Fruit fly (Drosophila melanogaster) whole organism, embryonic: ENCODE data around the gene CG31157.
A peak's percentile ranks its signal among the peaks of the same experiment; 100 is the strongest.

Experiments used
- Abd-B ChIP-seq: fragments of 200-800 bp; sonication (Bioruptor generic); optimal IDR thresholded peaks from 2 replicates; lab custom pipeline; 2018; ENCODE audit warnings: missing biosample characterization, mild to moderate bottlenecking, missing genetic modification characterization, moderate library complexity
- Blimp-1 ChIP-seq: fragments of 200-800 bp; sonication (Bioruptor generic); optimal IDR thresholded peaks from 3 replicates; lab custom pipeline; 2018; ENCODE audit warnings: missing biosample characterization, missing genetic modification characterization, mild to moderate bottlenecking, moderate library complexity, missing genetic modification reagents
- CG10274 ChIP-seq: fragments of 200-800 bp; sonication (Bioruptor generic); optimal IDR thresholded peaks from 3 replicates; lab custom pipeline; 2017; ENCODE audit warnings: missing biosample characterization, mild to moderate bottlenecking, missing genetic modification characterization
- CG11093 ChIP-seq: fragments of 200-800 bp; sonication (Bioruptor generic); IDR thresholded peaks from 3 replicates; pipeline ENCODE4 v1.3.6; 2022; ENCODE audit warnings: missing biosample characterization, missing genetic modification characterization
- CG12391 ChIP-seq: fragments of 200-800 bp; sonication (Bioruptor generic); optimal IDR thresholded peaks from 3 replicates; lab custom pipeline; 2018; ENCODE audit warnings: missing biosample characterization, mild to moderate bottlenecking, missing genetic modification characterization, moderate library complexity
- CG14667 ChIP-seq: fragments of 200-800 bp; sonication (Bioruptor generic); IDR thresholded peaks from 2 replicates; pipeline ENCODE4 v1.3.6; 2022; ENCODE audit warnings: missing biosample characterization, missing genetic modification characterization
- CG15514 ChIP-seq: fragments of 200-800 bp; sonication (Bioruptor generic); optimal IDR thresholded peaks from 3 replicates; lab custom pipeline; 2017; ENCODE audit warnings: missing biosample characterization, missing genetic modification characterization, mild to moderate bottlenecking, moderate library complexity, missing genetic modification reagents
- CG18011 ChIP-seq: fragments of 200-800 bp; sonication (Bioruptor generic); optimal IDR thresholded peaks from 2 replicates; lab custom pipeline; 2017; ENCODE audit warnings: missing biosample characterization, missing genetic modification characterization, mild to moderate bottlenecking, moderate library complexity, missing genotype
- CG2199 ChIP-seq: fragments of 200-800 bp; sonication (Bioruptor generic); IDR thresholded peaks from 3 replicates; pipeline ENCODE4 v1.3.6; 2022; ENCODE audit warnings: missing biosample characterization, missing genetic modification characterization
- CG43689 ChIP-seq: fragments of 200-800 bp; sonication (Bioruptor generic); IDR thresholded peaks from 2 replicates; pipeline ENCODE4 v1.3.6; 2022; ENCODE audit warnings: missing biosample characterization, missing genetic modification characterization
- CG4730 ChIP-seq: fragments of 200-800 bp; sonication (Bioruptor generic); IDR thresholded peaks from 2 replicates; pipeline ENCODE4 v1.3.6; 2022; ENCODE audit warnings: missing biosample characterization, missing genetic modification characterization
- CG6689 ChIP-seq: fragments of 200-800 bp; sonication (Bioruptor generic); IDR thresholded peaks from 2 replicates; pipeline ENCODE4 v1.3.6; 2022; ENCODE audit warnings: missing biosample characterization, missing genetic modification characterization
- CG7271 ChIP-seq: fragments of 200-800 bp; sonication (Bioruptor generic); optimal IDR thresholded peaks from 2 replicates; lab custom pipeline; 2018; ENCODE audit warnings: missing biosample characterization, mild to moderate bottlenecking, missing genetic modification characterization, moderate library complexity
- CG7839 ChIP-seq: fragments of 200-800 bp; sonication (Bioruptor generic); optimal IDR thresholded peaks from 3 replicates; lab custom pipeline; 2018; ENCODE audit warnings: missing biosample characterization, mild to moderate bottlenecking, missing genetic modification characterization, moderate library complexity
- CG7987 ChIP-seq: fragments of 200-800 bp; sonication (Bioruptor generic); optimal IDR thresholded peaks from 2 replicates; lab custom pipeline; 2018; ENCODE audit warnings: missing biosample characterization, mild to moderate bottlenecking, missing genetic modification characterization, moderate library complexity
- CG9215 ChIP-seq: fragments of 200-800 bp; sonication (Bioruptor generic); IDR thresholded peaks from 2 replicates; pipeline ENCODE4 v1.3.6; 2022; ENCODE audit warnings: missing biosample characterization, missing genetic modification characterization
- CG9437 ChIP-seq: fragments of 200-800 bp; sonication (Bioruptor generic); optimal IDR thresholded peaks from 2 replicates; lab custom pipeline; 2018; ENCODE audit warnings: missing biosample characterization, mild to moderate bottlenecking, missing genetic modification characterization
- Dad ChIP-seq: fragments of 200-800 bp; sonication (Bioruptor generic); optimal IDR thresholded peaks from 3 replicates; lab custom pipeline; 2016; ENCODE audit warnings: missing biosample characterization, missing genetic modification characterization
- Dip3 ChIP-seq: fragments of 200-800 bp; sonication (Bioruptor generic); optimal IDR thresholded peaks from 3 replicates; lab custom pipeline; 2016; ENCODE audit warnings: missing biosample characterization, missing genetic modification characterization
- HHEX ChIP-seq: fragments of 200-800 bp; sonication (Bioruptor generic); optimal IDR thresholded peaks from 3 replicates; lab custom pipeline; 2017; ENCODE audit warnings: missing biosample characterization, mild to moderate bottlenecking, missing genetic modification characterization, missing genetic modification reagents
- Lim3 ChIP-seq: fragments of 200-800 bp; sonication (Bioruptor generic); IDR thresholded peaks from 2 replicates; pipeline ENCODE4 v1.3.6; 2022; ENCODE audit warnings: missing biosample characterization, missing genetic modification characterization
- MESR4 ChIP-seq: fragments of 200-800 bp; sonication (Bioruptor generic); optimal IDR thresholded peaks from 2 replicates; lab custom pipeline; 2018; ENCODE audit warnings: missing biosample characterization, mild to moderate bottlenecking, missing genetic modification characterization, moderate library complexity
- Med ChIP-seq: fragments of 200-800 bp; sonication (Bioruptor generic); peaks from one replicate; lab custom pipeline; 2016; ENCODE audit warnings: missing biosample characterization, missing genetic modification characterization, mild to moderate bottlenecking, inconsistent platforms, moderate library complexity
- Myb ChIP-seq: fragments of 200-800 bp; sonication (Bioruptor generic); optimal IDR thresholded peaks from 2 replicates; lab custom pipeline; 2016; ENCODE audit warnings: missing biosample characterization, missing genetic modification characterization
- PHDP ChIP-seq: fragments of 200-800 bp; sonication (Bioruptor generic); optimal IDR thresholded peaks from 3 replicates; lab custom pipeline; 2018; ENCODE audit warnings: missing biosample characterization, mild to moderate bottlenecking, missing genetic modification characterization, moderate library complexity
- Scr ChIP-seq: fragments of 200-800 bp; sonication (Bioruptor generic); IDR thresholded peaks from 2 replicates; pipeline ENCODE4 v1.3.6; 2022; ENCODE audit warnings: missing biosample characterization, missing genetic modification characterization; ENCODE audit not compliant: partially characterized antibody
- Sin3A ChIP-seq: fragments of >200 bp; optimal IDR thresholded peaks from 2 replicates; lab custom pipeline; 2018
- Trl ChIP-seq, 3 experiments: fragments of >200 bp in 2 of 3; fragments of 200-800 bp in 1 of 3; sonication (Bioruptor generic) in 1 of 3; optimal IDR thresholded peaks; 2 replicates in 1 of 3; 3 replicates in 2 of 3; lab custom pipeline; 2016 to 2017; ENCODE audit warnings: missing biosample characterization in 1 of 3, missing genetic modification characterization in 1 of 3
- Usf ChIP-seq: fragments of 200-800 bp; sonication (Bioruptor generic); optimal IDR thresholded peaks from 2 replicates; lab custom pipeline; 2017; ENCODE audit warnings: missing genotype, missing biosample characterization, missing genetic modification characterization
- ab ChIP-seq: fragments of 200-800 bp; sonication (Bioruptor generic); optimal IDR thresholded peaks from 2 replicates; lab custom pipeline; 2016; ENCODE audit warnings: missing biosample characterization, missing genetic modification characterization
- btn ChIP-seq: fragments of 200-800 bp; sonication (Bioruptor generic); optimal IDR thresholded peaks from 2 replicates; lab custom pipeline; 2016; ENCODE audit warnings: missing biosample characterization, missing genetic modification characterization
- cato ChIP-seq: fragments of 200-800 bp; sonication (Bioruptor generic); optimal IDR thresholded peaks from 2 replicates; lab custom pipeline; 2016; ENCODE audit warnings: missing biosample characterization, missing genetic modification characterization, borderline replicate concordance
- cg ChIP-seq: fragments of 200-800 bp; sonication (Bioruptor generic); optimal IDR thresholded peaks from 3 replicates; lab custom pipeline; 2019; ENCODE audit warnings: missing biosample characterization, mild to moderate bottlenecking, missing genetic modification characterization, moderate library complexity
- chn ChIP-seq: fragments of 200-800 bp; sonication (Bioruptor generic); optimal IDR thresholded peaks from 2 replicates; lab custom pipeline; 2016; ENCODE audit warnings: missing biosample characterization, missing genetic modification characterization
- gcm ChIP-seq: fragments of 200-800 bp; sonication (Bioruptor generic); optimal IDR thresholded peaks from 2 replicates; lab custom pipeline; 2019; ENCODE audit warnings: missing biosample characterization, mild to moderate bottlenecking, missing genetic modification characterization, moderate library complexity
- gcm2 ChIP-seq: fragments of 200-800 bp; sonication (Bioruptor generic); optimal IDR thresholded peaks from 2 replicates; lab custom pipeline; 2016; ENCODE audit warnings: missing biosample characterization, missing genetic modification characterization
- gfzf ChIP-seq: fragments of 200-800 bp; sonication (Bioruptor generic); optimal IDR thresholded peaks from 2 replicates; lab custom pipeline; 2016; ENCODE audit warnings: missing biosample characterization, mild to moderate bottlenecking, missing genetic modification characterization, moderate library complexity
- gsb ChIP-seq: fragments of 200-800 bp; sonication (Bioruptor generic); IDR thresholded peaks from 2 replicates; pipeline ENCODE4 v1.3.6; 2022; ENCODE audit warnings: missing biosample characterization, missing genetic modification characterization
- her ChIP-seq: fragments of 200-800 bp; sonication (Bioruptor generic); optimal IDR thresholded peaks from 2 replicates; lab custom pipeline; 2016; ENCODE audit warnings: missing biosample characterization, missing genetic modification characterization
- kni ChIP-seq: fragments of 200-800 bp; sonication (Bioruptor generic); optimal IDR thresholded peaks from 3 replicates; lab custom pipeline; 2017; ENCODE audit warnings: mild to moderate bottlenecking, missing biosample characterization, missing genetic modification reagents, missing genetic modification characterization
- luna ChIP-seq: fragments of 200-800 bp; sonication (Bioruptor generic); optimal IDR thresholded peaks from 2 replicates; lab custom pipeline; 2016; ENCODE audit warnings: missing biosample characterization, missing genetic modification characterization
- oc ChIP-seq: fragments of 200-800 bp; sonication (Bioruptor generic); optimal IDR thresholded peaks from 2 replicates; lab custom pipeline; 2018; ENCODE audit warnings: missing biosample characterization, mild to moderate bottlenecking, missing genetic modification characterization, moderate library complexity
- onecut ChIP-seq: fragments of 200-800 bp; sonication (Bioruptor generic); IDR thresholded peaks from 2 replicates; pipeline ENCODE4 v1.3.6; 2022; ENCODE audit warnings: missing biosample characterization, missing genetic modification characterization
- pum ChIP-seq: fragments of 200-800 bp; sonication (Bioruptor generic); optimal IDR thresholded peaks from 2 replicates; lab custom pipeline; 2016; ENCODE audit warnings: missing biosample characterization, missing genetic modification characterization
- ro ChIP-seq: fragments of 200-800 bp; sonication (Bioruptor generic); IDR thresholded peaks from 2 replicates; pipeline ENCODE4 v1.3.6; 2022; ENCODE audit warnings: missing biosample characterization, missing genetic modification characterization
- sima ChIP-seq: fragments of 200-800 bp; sonication (Bioruptor generic); optimal IDR thresholded peaks from 2 replicates; lab custom pipeline; 2016; ENCODE audit warnings: missing biosample characterization, missing genetic modification characterization
- slbo ChIP-seq: fragments of 200-800 bp; sonication (Bioruptor generic); IDR thresholded peaks from 2 replicates; pipeline ENCODE4 v1.3.6; 2022; ENCODE audit warnings: missing biosample characterization, missing genetic modification characterization
- slp2 ChIP-seq: fragments of 200-800 bp; sonication (Bioruptor generic); optimal IDR thresholded peaks from 2 replicates; lab custom pipeline; 2016; ENCODE audit warnings: missing biosample characterization, missing genetic modification characterization
- sr ChIP-seq: fragments of 200-800 bp; sonication (Bioruptor generic); IDR thresholded peaks from 3 replicates; pipeline ENCODE4 v1.3.6; 2022; ENCODE audit warnings: missing biosample characterization, missing genetic modification characterization
- tna ChIP-seq: fragments of 200-800 bp; sonication (Bioruptor generic); IDR thresholded peaks from 2 replicates; pipeline ENCODE4 v1.3.6; 2022; ENCODE audit warnings: missing biosample characterization, missing genetic modification characterization; ENCODE audit not compliant: partially characterized antibody
- zf30C ChIP-seq: fragments of 200-800 bp; sonication (Bioruptor generic); optimal IDR thresholded peaks from 3 replicates; lab custom pipeline; 2018; ENCODE audit warnings: missing biosample characterization, mild to moderate bottlenecking, missing genetic modification characterization

The CG31157 gene

DNA sequence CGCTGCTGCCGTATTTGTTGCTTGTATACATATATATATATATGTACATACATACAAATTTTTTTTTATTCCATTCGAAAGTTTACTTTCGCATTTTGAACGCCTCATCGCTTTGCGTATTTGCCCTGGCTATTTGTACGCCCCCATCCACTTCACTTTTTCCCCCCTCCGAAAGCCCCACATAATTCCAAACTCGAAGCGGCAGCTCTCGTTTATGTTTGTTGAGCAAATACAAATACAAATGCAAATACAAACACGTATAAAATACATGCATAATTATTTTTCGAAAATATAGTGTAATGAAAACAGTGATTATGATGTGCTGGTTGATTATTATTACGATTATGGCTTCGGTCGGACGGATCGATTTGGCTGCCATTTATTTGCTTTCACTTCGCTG is 20.5 kb downstream of the CG31157 start (continued):
- TF ChIP-seq CG4730 (no peak), CG9215 (GFP tag; lab: Robert Waterston, UW) (no peak), Myb (GFP tag; lab: Kevin White, UChicago) (peak; percentile 26), tna (no peak), Blimp-1 (peak; percentile 95), Lim3 (no peak), zf30C (no peak), CG11093 (GFP tag; lab: Robert Waterston, UW) (peak; percentile 13; the same call in 1 of the 3 replicates), Sin3A (lab: Kevin White, UChicago) (no peak), gsb (GFP tag; lab: Robert Waterston, UW) (peak; percentile 42; the same call in 1 of the 2 replicates), HHEX (GFP tag; lab: Kevin White, UChicago) (peak; percentile 89), Trl (optimal IDR thresholded peaks at IDR 0.05; lab: Kevin White, UChicago) (no peak), Trl (GFP tag; optimal IDR thresholded peaks at IDR 0.05; lab: Kevin White, UChicago) (peak; percentile 88), PHDP (tag; lab: Kevin White, UChicago) (peak; percentile 94), CG14667 (GFP tag; lab: Robert Waterston, UW) (no peak), CG7987 (GFP tag; lab: Kevin White, UChicago) (peak; percentile 98), CG10274 (GFP tag; lab: Kevin White, UChicago) (peak; percentile 66), Med (GFP tag; lab: Kevin White, UChicago) (peak; percentile 97), gcm (GFP tag; lab: Kevin White, UChicago) (peak; percentile 95), Usf (GFP tag; lab: Kevin White, UChicago) (peak; percentile 40), CG43689 (GFP tag; lab: Robert Waterston, UW) (no peak), cg (peak; percentile 33), ro (GFP tag; lab: Robert Waterston, UW) (no peak), pum (GFP tag; lab: Kevin White, UChicago) (peak; percentile 71), cato (GFP tag; lab: Kevin White, UChicago) (peak; percentile 71), oc (peak; percentile 96), btn (GFP tag; lab: Kevin White, UChicago) (peak; percentile 84), kni (GFP tag; lab: Kevin White, UChicago) (peak; percentile 79), luna (GFP tag; lab: Kevin White, UChicago) (no peak), ab (no peak), slp2 (GFP tag; lab: Kevin White, UChicago) (peak; percentile 50), sr (GFP tag; lab: Robert Waterston, UW) (peak; percentile 77), Scr (GFP tag; lab: Robert Waterston, UW) (no peak), CG7271 (tag; lab: Kevin White, UChicago) (peak; percentile 95), onecut (GFP tag; lab: Robert Waterston, UW) (peak; percentile 85), gcm2 (GFP tag; lab: Kevin White, UChicago) (peak; percentile 39), Dip3 (no peak), CG12391 (tag; lab: Kevin White, UChicago) (peak; percentile 85), CG18011 (GFP tag; lab: Kevin White, UChicago) (peak; percentile 45), chn (GFP tag; lab: Kevin White, UChicago) (peak; percentile 56), CG15514 (GFP tag; lab: Kevin White, UChicago) (peak; percentile 76), slbo (GFP tag; lab: Robert Waterston, UW) (peak; percentile 36; the same call in 1 of the 2 replicates), her (GFP tag; lab: Kevin White, UChicago) (peak; percentile 52), MESR4 (GFP tag; lab: Kevin White, UChicago) (peak; percentile 20), Dad (GFP tag; lab: Kevin White, UChicago) (peak; percentile 17), CG6689 (GFP tag; lab: Robert Waterston, UW) (peak; percentile 58), CG2199 (peak; percentile 59; the same call in 1 of the 3 replicates), Abd-B (GFP tag; lab: Kevin White, UChicago) (peak; percentile 49), CG7839 (tag; lab: Kevin White, UChicago) (peak; percentile 78), CG9437 (GFP tag; lab: Kevin White, UChicago) (peak; percentile 27), gfzf (GFP tag; lab: Kevin White, UChicago) (no peak), sima (peak; percentile 49)
